Worm (Caenorhabditis elegans) whole organism, young adult: ENCODE measurements around the gene Y43F8C.7.
A peak's percentile ranks its signal among the peaks of the same experiment; 100 is the strongest.

Experiments used
- C06A6.2 ChIP-seq: fragments of 200-800 bp; sonication (Bioruptor generic); conservative IDR thresholded peaks from 2 replicates; pipeline ENCODE4 v1.3.6; 2022; ENCODE audit warnings: missing genetic modification characterization, missing compliant biosample characterization
- D2030.7 ChIP-seq: fragments of 200-800 bp; sonication (Bioruptor generic); IDR thresholded peaks from 2 replicates; pipeline ENCODE4 v1.3.6; 2022; ENCODE audit warnings: missing genetic modification reagents, missing genetic modification characterization, missing compliant biosample characterization
- F23B12.7 ChIP-seq: sonication (generic microtip); optimal IDR thresholded peaks from 2 replicates; lab custom pipeline; 2017; ENCODE audit warnings: missing genetic modification characterization, mild to moderate bottlenecking, missing compliant biosample characterization, antibody characterized with exemption, moderate library complexity; ENCODE audit not compliant: insufficient read depth
- F52B5.7 ChIP-seq: sonication (generic microtip); optimal IDR thresholded peaks from 2 replicates; lab custom pipeline; 2016; ENCODE audit warnings: mild to moderate bottlenecking, missing genetic modification characterization, missing compliant biosample characterization
- K11D2.4 ChIP-seq: fragments of 200-800 bp; sonication (Bioruptor generic); IDR thresholded peaks from 2 replicates; pipeline ENCODE4 v1.3.6; 2022; ENCODE audit warnings: missing genetic modification reagents, missing genetic modification characterization, missing compliant biosample characterization
- Y79H2A.3 ChIP-seq: fragments of 200-800 bp; sonication (Bioruptor generic); conservative IDR thresholded peaks from 2 replicates; pipeline ENCODE4 v1.3.6; 2022; ENCODE audit warnings: missing genetic modification reagents, missing genetic modification characterization, missing compliant biosample characterization
- chd-7 ChIP-seq: sonication (generic microtip); optimal IDR thresholded peaks from 2 replicates; lab custom pipeline; 2016; ENCODE audit warnings: mild to moderate bottlenecking, missing genetic modification characterization, moderate library complexity, missing compliant biosample characterization
- dox-1 ChIP-seq: fragments of 200-800 bp; sonication (Bioruptor generic); IDR thresholded peaks from 2 replicates; pipeline ENCODE4 v1.3.6; 2022; ENCODE audit warnings: missing genetic modification reagents, missing genetic modification characterization, missing compliant biosample characterization
- egl-44 ChIP-seq: fragments of 200-800 bp; sonication (Bioruptor generic); IDR thresholded peaks from 2 replicates; pipeline ENCODE4 v1.3.6; 2022; ENCODE audit warnings: missing genetic modification reagents, missing genetic modification characterization, missing compliant biosample characterization
- egrh-3 ChIP-seq: fragments of 200-800 bp; sonication (Bioruptor generic); IDR thresholded peaks from 2 replicates; pipeline ENCODE4 v1.3.6; 2022; ENCODE audit warnings: missing genetic modification reagents, missing genetic modification characterization, missing compliant biosample characterization
- ets-4 ChIP-seq: fragments of 200-800 bp; sonication (Bioruptor generic); optimal IDR thresholded peaks from 2 replicates; lab custom pipeline; 2018; ENCODE audit warnings: mild to moderate bottlenecking, missing genetic modification characterization, missing compliant biosample characterization
- fkh-3 ChIP-seq: sonication (generic microtip); optimal IDR thresholded peaks from 2 replicates; lab custom pipeline; 2016; ENCODE audit warnings: mild to moderate bottlenecking, missing genetic modification characterization, missing compliant biosample characterization
- gei-17 ChIP-seq: fragments of 200-800 bp; sonication (Bioruptor generic); optimal IDR thresholded peaks from 2 replicates; lab custom pipeline; 2018; ENCODE audit warnings: mild to moderate bottlenecking, missing genetic modification characterization, missing compliant biosample characterization
- hlh-26 ChIP-seq: fragments of 200-800 bp; sonication (Bioruptor generic); conservative IDR thresholded peaks from 2 replicates; pipeline ENCODE4 v1.3.6; 2022; ENCODE audit warnings: missing genetic modification reagents, missing genetic modification characterization, missing compliant biosample characterization
- hmg-1.2 ChIP-seq: fragments of 200-800 bp; sonication (Bioruptor generic); IDR thresholded peaks from 2 replicates; pipeline ENCODE4 v1.3.6; 2022; ENCODE audit warnings: missing genetic modification reagents, missing genetic modification characterization, missing compliant biosample characterization
- hrde-1 ChIP-seq: sonication (generic microtip); optimal IDR thresholded peaks from 2 replicates; lab custom pipeline; 2016; ENCODE audit warnings: missing genetic modification characterization, mild to moderate bottlenecking, missing compliant biosample characterization, moderate library complexity, missing genotype, missing genetic modification reagents, borderline replicate concordance
- lag-1 ChIP-seq: fragments of 200-800 bp; sonication (Bioruptor generic); IDR thresholded peaks from 2 replicates; pipeline ENCODE4 v1.3.6; 2022; ENCODE audit warnings: missing genetic modification reagents, missing genetic modification characterization, missing compliant biosample characterization
- let-526 ChIP-seq: fragments of 200-800 bp; sonication (Bioruptor generic); IDR thresholded peaks from 2 replicates; pipeline ENCODE4 v1.3.6; 2022; ENCODE audit warnings: missing genetic modification reagents, missing genetic modification characterization, missing compliant biosample characterization
- lin-40 ChIP-seq: sonication (generic microtip); optimal IDR thresholded peaks from 2 replicates; lab custom pipeline; 2016; ENCODE audit warnings: missing genetic modification characterization, mild to moderate bottlenecking, missing compliant biosample characterization, missing genotype, missing genetic modification reagents
- lsy-27 ChIP-seq: sonication (generic microtip); optimal IDR thresholded peaks from 2 replicates; lab custom pipeline; 2017; ENCODE audit warnings: missing genetic modification characterization, mild to moderate bottlenecking, missing compliant biosample characterization, antibody characterized with exemption, missing genotype, borderline replicate concordance; ENCODE audit not compliant: insufficient read depth
- madf-3 ChIP-seq: fragments of 200-800 bp; sonication (Bioruptor generic); IDR thresholded peaks from 2 replicates; pipeline ENCODE4 v1.3.6; 2022; ENCODE audit warnings: missing genetic modification reagents, missing genetic modification characterization, missing compliant biosample characterization
- madf-6 ChIP-seq: fragments of 200-800 bp; sonication (Bioruptor generic); IDR thresholded peaks from 2 replicates; pipeline ENCODE4 v1.3.6; 2022; ENCODE audit warnings: missing genetic modification reagents, missing genetic modification characterization, missing compliant biosample characterization
- mcd-1 ChIP-seq: fragments of 200-800 bp; sonication (Bioruptor generic); IDR thresholded peaks from 2 replicates; pipeline ENCODE4 v1.3.6; 2022; ENCODE audit warnings: missing genetic modification reagents, missing genetic modification characterization, missing compliant biosample characterization
- nfyb-1 ChIP-seq: fragments of 200-800 bp; sonication (Bioruptor generic); IDR thresholded peaks from 2 replicates; pipeline ENCODE4 v1.3.6; 2022; ENCODE audit warnings: missing genetic modification reagents, missing genetic modification characterization, missing compliant biosample characterization
- nhr-120 ChIP-seq: fragments of 200-800 bp; sonication (Bioruptor generic); IDR thresholded peaks from 2 replicates; pipeline ENCODE4 v1.3.6; 2022; ENCODE audit warnings: missing genetic modification characterization, missing compliant biosample characterization
- nhr-179 ChIP-seq: sonication (generic microtip); optimal IDR thresholded peaks from 2 replicates; lab custom pipeline; 2016; ENCODE audit warnings: mild to moderate bottlenecking, missing genetic modification characterization, missing compliant biosample characterization
- nhr-80 ChIP-seq: sonication (generic microtip); optimal IDR thresholded peaks from 2 replicates; lab custom pipeline; 2016; ENCODE audit warnings: missing genetic modification characterization, missing compliant biosample characterization
- nhr-90 ChIP-seq: sonication (generic microtip); optimal IDR thresholded peaks from 2 replicates; lab custom pipeline; 2016; ENCODE audit warnings: missing genotype, mild to moderate bottlenecking, missing genetic modification characterization, missing compliant biosample characterization
- sdz-38 ChIP-seq: sonication (generic microtip); optimal IDR thresholded peaks from 2 replicates; lab custom pipeline; 2016; ENCODE audit warnings: missing genotype, missing genetic modification characterization, missing compliant biosample characterization
- snpc-3.4 ChIP-seq: sonication (generic microtip); optimal IDR thresholded peaks from 2 replicates; lab custom pipeline; 2017; ENCODE audit warnings: missing genetic modification characterization, mild to moderate bottlenecking, missing compliant biosample characterization, antibody characterized with exemption, moderate library complexity, missing genotype, missing genetic modification reagents
- snpc-4 ChIP-seq, 5 experiments: fragments of 150-350 bp in 1 of 5; sonication (generic microtip) in 4 of 5; optimal IDR thresholded peaks; 2 replicates each; lab custom pipeline; 2014 to 2018; ENCODE audit warnings: missing genetic modification characterization in 5 of 5, missing biosample characterization in 3 of 5, antibody characterized with exemption in 2 of 5, mild to moderate bottlenecking in 2 of 5, missing compliant biosample characterization in 2 of 5, missing genotype in 2 of 5, moderate library complexity in 2 of 5, missing genetic modification reagents in 1 of 5
- somi-1 ChIP-seq: fragments of 200-800 bp; sonication (Bioruptor generic); optimal IDR thresholded peaks from 2 replicates; lab custom pipeline; 2018; ENCODE audit warnings: mild to moderate bottlenecking, missing genetic modification characterization, missing compliant biosample characterization
- tbx-9 ChIP-seq: sonication (generic microtip); optimal IDR thresholded peaks from 2 replicates; lab custom pipeline; 2016; ENCODE audit warnings: borderline replicate concordance, missing genetic modification characterization, inconsistent platforms, missing compliant biosample characterization
- unc-62 ChIP-seq: fragments of 150-350 bp; optimal IDR thresholded peaks from 2 replicates; lab custom pipeline; 2014; ENCODE audit warnings: missing biosample characterization, missing genetic modification reagents, missing genetic modification characterization
- zfh-2 ChIP-seq: fragments of 200-800 bp; sonication (Bioruptor generic); conservative IDR thresholded peaks from 2 replicates; pipeline ENCODE4 v1.3.6; 2022; ENCODE audit warnings: missing genetic modification reagents, missing genetic modification characterization, missing compliant biosample characterization
- ztf-18 ChIP-seq: sonication (generic microtip); optimal IDR thresholded peaks from 2 replicates; lab custom pipeline; 2016; ENCODE audit warnings: missing genotype, mild to moderate bottlenecking, missing genetic modification characterization, missing compliant biosample characterization
- ztf-26 ChIP-seq: sonication (generic microtip); optimal IDR thresholded peaks from 2 replicates; lab custom pipeline; 2017; ENCODE audit warnings: missing genetic modification characterization, missing compliant biosample characterization
- ztf-6 ChIP-seq: fragments of 200-800 bp; sonication (Bioruptor generic); IDR thresholded peaks from 2 replicates; pipeline ENCODE4 v1.3.6; 2022; ENCODE audit warnings: missing genetic modification reagents, missing genetic modification characterization, missing compliant biosample characterization

Y43F8C.7 gene

DNA sequence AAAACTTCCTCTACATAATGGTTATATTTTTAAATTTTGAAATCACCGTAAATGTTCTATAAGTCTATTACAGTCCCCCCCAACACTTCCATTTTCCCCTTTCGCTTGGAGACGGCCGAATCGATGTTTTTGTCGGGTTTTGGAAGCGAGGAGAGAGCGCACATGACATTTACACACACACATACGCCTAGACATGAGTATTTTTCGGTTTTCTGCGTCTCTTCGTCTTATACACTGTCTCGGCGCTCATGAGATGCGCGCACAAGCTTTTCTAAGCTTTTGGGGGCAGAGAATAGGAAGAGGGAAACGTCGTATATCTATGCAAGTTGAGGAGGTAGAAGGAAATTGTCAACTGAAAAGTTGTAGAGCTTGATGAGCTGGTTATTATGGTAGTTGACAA is 23.7 kb downstream of the Y43F8C.7 start:
- TF ChIP-seq tbx-9 (no peak), C06A6.2 (GFP tag; lab: Robert Waterston, UW) (no peak), let-526 (GFP tag; lab: Robert Waterston, UW) (0 out of 2 replicates have a peak, but pooled peaks have one; percentile 41), egl-44 (GFP tag; lab: Robert Waterston, UW) (no peak), fkh-3 (tag; lab: Kevin White, UChicago) (no peak), chd-7 (no peak), snpc-4 (GFP tag; optimal IDR thresholded peaks at IDR 0.05; lab: Kevin White, UChicago) (no peak), snpc-4 (tag; optimal IDR thresholded peaks at IDR 0.05; lab: Kevin White, UChicago) (no peak), madf-6 (GFP tag; lab: Robert Waterston, UW) (no peak), nhr-90 (tag; lab: Kevin White, UChicago) (no peak), hmg-1.2 (GFP tag; lab: Robert Waterston, UW) (peak; percentile 86)

DNA sequence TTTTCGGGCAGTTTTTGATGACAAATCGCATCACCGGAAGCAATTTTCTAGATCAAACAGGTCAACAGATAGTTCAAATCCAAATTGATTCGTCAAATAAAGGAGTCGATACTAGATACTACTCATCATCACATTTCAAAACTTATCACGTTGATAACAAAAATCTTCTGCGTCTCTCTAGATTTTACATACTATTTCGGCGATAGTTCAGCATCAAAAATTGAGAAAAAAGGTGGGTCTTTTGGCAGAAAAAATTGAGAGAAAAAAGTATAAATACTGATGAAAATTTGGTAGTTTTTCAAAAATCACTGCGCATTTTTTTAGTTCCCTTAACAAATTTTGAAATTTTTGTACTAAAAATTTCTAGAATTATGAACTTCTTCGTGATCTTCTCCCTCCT is 30.7 kb downstream of the Y43F8C.7 start, which contains the start of gene nlp-26:
Gene nlp-26 (plus strand): TSS at position 301 of the 400 bp plus-strand sequence.
- TF ChIP-seq nhr-80 (no peak), ztf-18 (tag; lab: Kevin White, UChicago) (no peak), lag-1 (GFP tag; lab: Robert Waterston, UW) (no peak), D2030.7 (GFP tag; lab: Robert Waterston, UW) (no peak), sdz-38 (tag; lab: Kevin White, UChicago) (no peak), hrde-1 (no peak), lsy-27 (tag; lab: Kevin White, UChicago) (no peak), egrh-3 (GFP tag; lab: Robert Waterston, UW) (no peak), F23B12.7 (tag; lab: Kevin White, UChicago) (no peak), F52B5.7 (tag; lab: Kevin White, UChicago) (no peak), snpc-3.4 (tag; lab: Kevin White, UChicago) (no peak)

DNA sequence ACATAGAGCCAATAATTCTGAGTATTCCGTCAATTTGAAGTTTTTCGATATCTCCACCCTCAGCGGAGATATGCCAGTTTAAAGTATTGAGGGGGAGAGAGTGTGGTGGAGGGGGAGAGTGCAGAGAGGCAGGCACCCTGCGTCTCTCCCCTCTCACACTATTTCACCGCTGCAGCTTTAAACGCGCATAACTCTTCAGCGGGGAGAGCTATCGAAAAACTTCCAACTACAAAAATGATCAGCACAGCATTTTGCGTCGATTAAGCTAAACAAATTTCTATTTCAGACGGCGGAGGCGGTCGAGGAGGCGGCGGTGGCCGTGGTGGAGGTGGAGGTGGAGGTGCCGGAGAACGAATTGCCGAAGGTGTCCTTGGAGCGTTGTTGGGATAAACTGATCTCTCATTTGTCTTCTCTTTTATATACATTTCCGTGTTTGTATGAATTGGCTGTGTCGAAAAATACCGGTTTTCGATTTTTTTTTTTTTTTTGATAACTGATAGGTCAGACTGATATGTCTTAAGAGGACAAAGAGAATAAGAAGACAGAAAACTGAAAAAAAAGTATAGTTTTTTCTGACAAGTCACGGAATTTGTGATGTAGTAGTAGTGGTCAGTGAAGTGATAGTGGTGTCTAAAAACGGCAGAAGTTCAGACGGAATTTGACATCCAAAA is 32.0 kb downstream of the Y43F8C.7 start:
- 0 out of 2 replicates have a peak, but pooled peaks have one; percentile 40 for TF ChIP-seq K11D2.4 (GFP tag; lab: Robert Waterston, UW)
- peak; percentile 5 for TF ChIP-seq somi-1 (GFP tag; lab: Kevin White, UChicago)
- TF ChIP-seq hlh-26 (GFP tag; lab: Robert Waterston, UW) = no peak
- no peak for TF ChIP-seq hrde-1
- 0 out of 2 replicates have a peak, but pooled peaks have one; percentile 31 for TF ChIP-seq madf-6 (GFP tag; lab: Robert Waterston, UW)
- TF ChIP-seq F23B12.7 (tag; lab: Kevin White, UChicago) = no peak
- TF ChIP-seq hmg-1.2 (GFP tag; lab: Robert Waterston, UW) = peak; percentile 79
- no peak for TF ChIP-seq nhr-179 (tag; lab: Kevin White, UChicago)
- TF ChIP-seq nhr-120 (GFP tag; lab: Robert Waterston, UW) = 0 out of 2 replicates have a peak, but pooled peaks have one; percentile 57
- peak; percentile 19 for TF ChIP-seq lin-40 (tag; lab: Kevin White, UChicago)
- peak; percentile 68 for TF ChIP-seq dox-1
- 0 out of 2 replicates have a peak, but pooled peaks have one; percentile 11 for TF ChIP-seq mcd-1
- TF ChIP-seq zfh-2 = peak; percentile 67
- 0 out of 2 replicates have a peak, but pooled peaks have one; percentile 35 for TF ChIP-seq nfyb-1 (GFP tag; lab: Robert Waterston, UW)
- TF ChIP-seq Y79H2A.3 (GFP tag; lab: Robert Waterston, UW) = no peak
- TF ChIP-seq ets-4 (GFP tag; lab: Kevin White, UChicago) = no peak
- no peak for TF ChIP-seq unc-62 (GFP tag; lab: Kevin White, UChicago)
- peak; percentile 49; the same call in 1 of the 2 replicates for TF ChIP-seq madf-3 (GFP tag; lab: Robert Waterston, UW)
- TF ChIP-seq gei-17 (GFP tag; lab: Kevin White, UChicago) = no peak
- TF ChIP-seq ztf-26 (tag; lab: Kevin White, UChicago) = peak; percentile 14
- peak; percentile 53; the same call in 1 of the 2 replicates for TF ChIP-seq ztf-6
